Fruit fly (Drosophila melanogaster) whole organism, embryonic: ENCODE data around the gene form3.
A peak's percentile ranks its signal among the peaks of the same experiment; 100 is the strongest.

Experiments
- Aef1 ChIP-seq: fragments of 200-800 bp; sonication (Bioruptor generic); IDR thresholded peaks from 3 replicates; pipeline ENCODE4 v1.3.6; 2022; ENCODE audit warnings: missing biosample characterization, missing genetic modification characterization
- B-H2 ChIP-seq: fragments of 200-800 bp; sonication (Bioruptor generic); optimal IDR thresholded peaks from 2 replicates; lab custom pipeline; 2018; ENCODE audit warnings: missing biosample characterization, mild to moderate bottlenecking, missing genetic modification characterization
- CG10366 ChIP-seq: fragments of 200-800 bp; sonication (Bioruptor generic); IDR thresholded peaks from 2 replicates; pipeline ENCODE4 v1.3.6; 2022; ENCODE audit warnings: missing biosample characterization, missing genetic modification characterization
- CG13123 ChIP-seq: fragments of 200-800 bp; sonication (Bioruptor generic); optimal IDR thresholded peaks from 2 replicates; lab custom pipeline; 2016; ENCODE audit warnings: missing biosample characterization, missing genetic modification characterization
- CG15479 ChIP-seq: fragments of 200-800 bp; sonication (Bioruptor generic); optimal IDR thresholded peaks from 3 replicates; lab custom pipeline; 2019; ENCODE audit warnings: missing biosample characterization, mild to moderate bottlenecking, missing genetic modification characterization, moderate library complexity
- CG1647 ChIP-seq: fragments of 200-800 bp; sonication (Bioruptor generic); optimal IDR thresholded peaks from 3 replicates; lab custom pipeline; 2016; ENCODE audit warnings: missing biosample characterization, missing genetic modification characterization
- CG17829 ChIP-seq: fragments of 200-800 bp; optimal IDR thresholded peaks from 2 replicates; lab custom pipeline; 2019; ENCODE audit warnings: missing biosample characterization, mild to moderate bottlenecking, missing genetic modification characterization, moderate library complexity
- CG1832 ChIP-seq: fragments of 200-800 bp; sonication (Bioruptor generic); optimal IDR thresholded peaks from 2 replicates; lab custom pipeline; 2017; ENCODE audit warnings: missing biosample characterization, mild to moderate bottlenecking, missing genetic modification characterization, inconsistent platforms
- CG2712 ChIP-seq: fragments of 200-800 bp; optimal IDR thresholded peaks from 3 replicates; lab custom pipeline; 2019; ENCODE audit warnings: missing biosample characterization, mild to moderate bottlenecking, missing genetic modification characterization, moderate library complexity
- CG33557 ChIP-seq: fragments of 200-800 bp; sonication (Bioruptor generic); optimal IDR thresholded peaks from 2 replicates; lab custom pipeline; 2019; ENCODE audit warnings: missing biosample characterization, mild to moderate bottlenecking, missing genetic modification characterization, moderate library complexity
- CG3726 ChIP-seq: fragments of 200-800 bp; sonication (Bioruptor generic); IDR thresholded peaks from 3 replicates; pipeline ENCODE4, ENCODE4 v1.3.6; 2022; ENCODE audit warnings: missing biosample characterization, missing genetic modification characterization
- CG4360 ChIP-seq: fragments of 200-800 bp; sonication (Bioruptor generic); IDR thresholded peaks from 2 replicates; pipeline ENCODE4 v1.3.6; 2022; ENCODE audit warnings: missing biosample characterization, missing genetic modification characterization
- CG4424 ChIP-seq: fragments of 200-800 bp; sonication (Bioruptor generic); optimal IDR thresholded peaks from 3 replicates; lab custom pipeline; 2016; ENCODE audit warnings: missing biosample characterization, missing genetic modification characterization
- CG6272 ChIP-seq: fragments of 200-800 bp; sonication (Bioruptor generic); IDR thresholded peaks from 2 replicates; pipeline ENCODE4 v1.3.6; 2022; ENCODE audit warnings: missing biosample characterization, missing genetic modification characterization
- CG7372 ChIP-seq: fragments of 200-800 bp; sonication (Bioruptor generic); IDR thresholded peaks from 2 replicates; pipeline ENCODE4 v1.3.6; 2022; ENCODE audit warnings: missing biosample characterization, missing genetic modification characterization
- CG7745 ChIP-seq: fragments of 200-800 bp; sonication (Bioruptor generic); optimal IDR thresholded peaks from 2 replicates; lab custom pipeline; 2018; ENCODE audit warnings: missing biosample characterization, mild to moderate bottlenecking, missing genetic modification characterization, moderate library complexity
- CG8944 ChIP-seq: fragments of 200-800 bp; sonication (Bioruptor generic); optimal IDR thresholded peaks from 3 replicates; lab custom pipeline; 2016; ENCODE audit warnings: missing biosample characterization, missing genetic modification characterization
- Dbx ChIP-seq: fragments of 200-800 bp; sonication (Bioruptor generic); IDR thresholded peaks from 3 replicates; pipeline ENCODE4 v1.3.6; 2022; ENCODE audit warnings: missing biosample characterization, missing genetic modification characterization
- Deaf1 ChIP-seq: fragments of 200-800 bp; optimal IDR thresholded peaks from 3 replicates; lab custom pipeline; 2019; ENCODE audit warnings: missing biosample characterization, mild to moderate bottlenecking, missing genetic modification characterization, moderate library complexity
- Dip3 ChIP-seq: fragments of 200-800 bp; sonication (Bioruptor generic); optimal IDR thresholded peaks from 3 replicates; lab custom pipeline; 2016; ENCODE audit warnings: missing biosample characterization, missing genetic modification characterization
- Ets65A ChIP-seq: fragments of 200-800 bp; sonication (Bioruptor generic); peaks from one replicate; lab custom pipeline; 2016; ENCODE audit warnings: missing biosample characterization, missing genetic modification characterization
- H15 ChIP-seq: fragments of 200-800 bp; sonication (Bioruptor generic); IDR thresholded peaks from 3 replicates; pipeline ENCODE4 v1.3.6; 2022; ENCODE audit warnings: missing biosample characterization, missing genetic modification characterization
- HLH4C ChIP-seq: fragments of 200-800 bp; sonication (Bioruptor generic); IDR thresholded peaks from 3 replicates; pipeline ENCODE4 v1.3.6; 2022; ENCODE audit warnings: missing biosample characterization, missing genetic modification characterization; ENCODE audit not compliant: partially characterized antibody
- Hand ChIP-seq: fragments of 200-800 bp; sonication (Bioruptor generic); optimal IDR thresholded peaks from 2 replicates; lab custom pipeline; 2017; ENCODE audit warnings: mild to moderate bottlenecking, missing biosample characterization, missing genetic modification reagents, missing genetic modification characterization
- HmgD ChIP-seq: fragments of 200-800 bp; sonication (Bioruptor generic); optimal IDR thresholded peaks from 3 replicates; lab custom pipeline; 2016; ENCODE audit warnings: missing biosample characterization, missing genetic modification characterization
- MTF-1 ChIP-seq: fragments of 200-800 bp; sonication (Bioruptor generic); optimal IDR thresholded peaks from 2 replicates; lab custom pipeline; 2018; ENCODE audit warnings: missing biosample characterization, mild to moderate bottlenecking, missing genetic modification characterization, borderline replicate concordance
- Max ChIP-seq: fragments of 200-800 bp; sonication (Bioruptor generic); optimal IDR thresholded peaks from 2 replicates; lab custom pipeline; 2016; ENCODE audit warnings: missing biosample characterization, mild to moderate bottlenecking, missing genetic modification characterization
- Mrtf ChIP-seq: fragments of 200-800 bp; sonication (Bioruptor generic); IDR thresholded peaks from 3 replicates; pipeline ENCODE4 v1.3.6; 2022; ENCODE audit warnings: missing biosample characterization, missing genetic modification characterization
- NC2β ChIP-seq: fragments of 200-800 bp; sonication (Bioruptor generic); optimal IDR thresholded peaks from 2 replicates; lab custom pipeline; 2016; ENCODE audit warnings: missing biosample characterization, missing genetic modification characterization
- NK7.1 ChIP-seq: fragments of 200-800 bp; sonication (Bioruptor generic); optimal IDR thresholded peaks from 3 replicates; lab custom pipeline; 2016; ENCODE audit warnings: missing biosample characterization, missing genetic modification characterization
- Ptx1 ChIP-seq: fragments of 200-800 bp; sonication (Bioruptor generic); IDR thresholded peaks from 2 replicates; pipeline ENCODE4 v1.3.6; 2022; ENCODE audit warnings: missing biosample characterization, missing genetic modification characterization
- Ravus ChIP-seq: fragments of 200-800 bp; sonication (Bioruptor generic); IDR thresholded peaks from 2 replicates; pipeline ENCODE4 v1.3.6; 2022; ENCODE audit warnings: missing biosample characterization, missing genetic modification characterization
- Scr ChIP-seq: fragments of 200-800 bp; sonication (Bioruptor generic); IDR thresholded peaks from 2 replicates; pipeline ENCODE4 v1.3.6; 2022; ENCODE audit warnings: missing biosample characterization, missing genetic modification characterization; ENCODE audit not compliant: partially characterized antibody
- Sox100B ChIP-seq: fragments of 200-800 bp; sonication (Bioruptor generic); optimal IDR thresholded peaks from 3 replicates; lab custom pipeline; 2018; ENCODE audit warnings: missing biosample characterization, mild to moderate bottlenecking, missing genetic modification characterization
- amos ChIP-seq: fragments of 200-800 bp; sonication (Bioruptor generic); IDR thresholded peaks from 2 replicates; pipeline ENCODE4 v1.3.6; 2022; ENCODE audit warnings: missing biosample characterization, missing genetic modification characterization; ENCODE audit not compliant: partially characterized antibody
- ara ChIP-seq: fragments of 200-800 bp; sonication (Bioruptor generic); IDR thresholded peaks from 2 replicates; pipeline ENCODE4 v1.3.6; 2022; ENCODE audit warnings: missing biosample characterization, missing genetic modification characterization
- caup ChIP-seq: fragments of 200-800 bp; sonication (Bioruptor generic); optimal IDR thresholded peaks from 3 replicates; lab custom pipeline; 2017; ENCODE audit warnings: missing biosample characterization, mild to moderate bottlenecking, missing genetic modification characterization, moderate library complexity; ENCODE audit not compliant: severe bottlenecking
- cg ChIP-seq: fragments of 200-800 bp; sonication (Bioruptor generic); optimal IDR thresholded peaks from 3 replicates; lab custom pipeline; 2019; ENCODE audit warnings: missing biosample characterization, mild to moderate bottlenecking, missing genetic modification characterization, moderate library complexity
- danr ChIP-seq: fragments of 200-800 bp; sonication (Bioruptor generic); IDR thresholded peaks from 2 replicates; pipeline ENCODE4 v1.3.6; 2022; ENCODE audit warnings: missing biosample characterization, missing genetic modification characterization
- dm ChIP-seq: fragments of 200-800 bp; sonication (Bioruptor generic); optimal IDR thresholded peaks from 3 replicates; lab custom pipeline; 2016; ENCODE audit warnings: missing biosample characterization, missing genetic modification characterization
- dmrt99B ChIP-seq: fragments of 200-800 bp; sonication (Bioruptor generic); optimal IDR thresholded peaks from 2 replicates; lab custom pipeline; 2018; ENCODE audit warnings: missing biosample characterization, mild to moderate bottlenecking, missing genetic modification characterization, moderate library complexity
- ems ChIP-seq: fragments of 200-800 bp; sonication (Bioruptor generic); optimal IDR thresholded peaks from 3 replicates; lab custom pipeline; 2016; ENCODE audit warnings: missing biosample characterization, missing genetic modification characterization
- hkb ChIP-seq, 2 experiments: fragments of 200-800 bp in 1 of 2; fragments of >200 bp in 1 of 2; sonication (Bioruptor generic) in 1 of 2; IDR thresholded peaks in 1 of 2; optimal IDR thresholded peaks in 1 of 2; 2 replicates each; pipeline versions ENCODE4 v1.3.6 to Lab custom; 2017 to 2022; ENCODE audit warnings: missing biosample characterization in 1 of 2, missing genetic modification characterization in 1 of 2
- inv ChIP-seq: fragments of 200-800 bp; sonication (Bioruptor generic); IDR thresholded peaks from 2 replicates; pipeline ENCODE4 v1.3.6; 2022; ENCODE audit warnings: missing biosample characterization, missing genetic modification characterization; ENCODE audit not compliant: partially characterized antibody
- lola ChIP-seq, 3 experiments: fragments of >200 bp in 2 of 3; fragments of 200-800 bp in 1 of 3; sonication (Bioruptor generic) in 1 of 3; optimal IDR thresholded peaks; 2 replicates each; lab custom pipeline; 2017 to 2019; ENCODE audit warnings: missing biosample characterization in 3 of 3, missing genetic modification characterization in 3 of 3, mild to moderate bottlenecking in 1 of 3, moderate library complexity in 1 of 3
- p53 ChIP-seq: fragments of 200-800 bp; sonication (Bioruptor generic); optimal IDR thresholded peaks from 2 replicates; lab custom pipeline; 2016; ENCODE audit warnings: missing biosample characterization, missing genetic modification characterization
- pfk ChIP-seq: fragments of 200-800 bp; sonication (Bioruptor generic); optimal IDR thresholded peaks from 2 replicates; lab custom pipeline; 2018; ENCODE audit warnings: missing biosample characterization, mild to moderate bottlenecking, missing genetic modification characterization, moderate library complexity
- row ChIP-seq: fragments of 200-800 bp; sonication (Bioruptor generic); IDR thresholded peaks from 3 replicates; pipeline ENCODE4 v1.3.6; 2022; ENCODE audit warnings: missing biosample characterization, missing genetic modification characterization
- sim ChIP-seq: fragments of 200-800 bp; sonication (Bioruptor generic); IDR thresholded peaks from 2 replicates; pipeline ENCODE4 v1.3.6; 2022; ENCODE audit warnings: missing biosample characterization, missing genetic modification characterization
- sisA ChIP-seq: fragments of 200-800 bp; sonication (Bioruptor generic); IDR thresholded peaks from 2 replicates; pipeline ENCODE4 v1.3.6; 2022; ENCODE audit warnings: missing biosample characterization, missing genetic modification characterization
- stc ChIP-seq: fragments of 200-800 bp; sonication (Bioruptor generic); IDR thresholded peaks from 2 replicates; pipeline ENCODE4 v1.3.6; 2022; ENCODE audit warnings: missing biosample characterization, missing genetic modification characterization
- zfh1 ChIP-seq: fragments of 200-800 bp; sonication (Bioruptor generic); IDR thresholded peaks from 3 replicates; pipeline ENCODE4 v1.3.6; 2022; ENCODE audit warnings: missing biosample characterization, missing genetic modification characterization

form3 gene

dm6 chr3L:7086558-7087059 lies 8.0 kb upstream of the form3 start, which contains the start of gene Cpr65Ea (continued):
- TF ChIP-seq lola (GFP tag; optimal IDR thresholded peaks at IDR 0.05; lab: Kevin White, UChicago) (no peak), CG1647 (no peak), CG6272 (GFP tag; lab: Robert Waterston, UW) (no peak), Aef1 (GFP tag; lab: Robert Waterston, UW) (no peak), dm (GFP tag; lab: Kevin White, UChicago) (no peak), HLH4C (GFP tag; lab: Robert Waterston, UW) (no peak), HmgD (no peak), danr (GFP tag; lab: Robert Waterston, UW) (no peak), MTF-1 (no peak), inv (GFP tag; lab: Robert Waterston, UW) (no peak), CG4360 (no peak), Ravus (GFP tag; lab: Robert Waterston, UW) (no peak), sim (GFP tag; lab: Robert Waterston, UW) (no peak), dmrt99B (peak; percentile 71), zfh1 (GFP tag; lab: Robert Waterston, UW) (no peak), CG10366 (GFP tag; lab: Robert Waterston, UW) (no peak), row (GFP tag; lab: Robert Waterston, UW) (peak; percentile 56), CG8944 (GFP tag; lab: Kevin White, UChicago) (no peak), Deaf1 (no peak), CG33557 (GFP tag; lab: Kevin White, UChicago) (no peak), p53 (GFP tag; lab: Kevin White, UChicago) (no peak), CG7745 (no peak), NC2β (no peak), ara (GFP tag; lab: Robert Waterston, UW) (no peak), cg (GFP tag; lab: Kevin White, UChicago) (no peak), Scr (GFP tag; lab: Robert Waterston, UW) (no peak), sisA (GFP tag; lab: Robert Waterston, UW) (no peak; the same call in 1 of the 2 replicates), amos (GFP tag; lab: Robert Waterston, UW) (no peak), CG13123 (GFP tag; lab: Kevin White, UChicago) (no peak), ems (GFP tag; lab: Kevin White, UChicago) (no peak), stc (GFP tag; lab: Robert Waterston, UW) (peak; percentile 32; the same call in 1 of the 2 replicates), Dip3 (no peak), CG7372 (GFP tag; lab: Robert Waterston, UW) (no peak), Hand (GFP tag; lab: Kevin White, UChicago) (no peak), CG17829 (tag; lab: Kevin White, UChicago) (no peak), Ptx1 (GFP tag; lab: Robert Waterston, UW) (peak; percentile 49), NK7.1 (GFP tag; lab: Kevin White, UChicago) (no peak), B-H2 (GFP tag; lab: Kevin White, UChicago) (no peak), Max (GFP tag; lab: Kevin White, UChicago) (no peak)
- TF ChIP-seq, all 482 proteins: peak for 40

- TF ChIP-seq Dbx (GFP tag; lab: Robert Waterston, UW) (no peak), CG3726 (GFP tag; lab: Robert Waterston, UW) (no peak), CG1832 (GFP tag; lab: Kevin White, UChicago) (no peak), H15 (GFP tag; lab: Robert Waterston, UW) (no peak), caup (GFP tag; lab: Kevin White, UChicago) (no peak), hkb (optimal IDR thresholded peaks at IDR 0.05; lab: Kevin White, UChicago) (no peak), hkb (GFP tag; IDR thresholded peaks at IDR 0.05; lab: Robert Waterston, UW) (peak; percentile 39; the same call in 1 of the 2 replicates), CG2712 (tag; lab: Kevin White, UChicago) (peak; percentile 18), CG4424 (GFP tag; lab: Kevin White, UChicago) (no peak), pfk (no peak), Ets65A (GFP tag; lab: Kevin White, UChicago) (peak; percentile 80), CG15479 (no peak), Sox100B (GFP tag; lab: Kevin White, UChicago) (peak; percentile 25), Mrtf (0 out of 3 replicates have a peak, but pooled peaks have one; percentile 25)
Observed at dm6 chr3L:7087347-7087746, 7.3 kb upstream of the form3 start.
